Worm (Caenorhabditis elegans) whole organism, early embryonic: ENCODE results near the gene unc-17.

Experiments
- ama-1 ChIP-seq: fragments of 150-350 bp; optimal IDR thresholded peaks from 2 replicates; lab custom pipeline; 2014
- ceh-36 ChIP-seq: sonication (generic microtip); optimal IDR thresholded peaks from 2 replicates; lab custom pipeline; 2016; ENCODE audit warnings: missing genetic modification characterization, inconsistent platforms, missing compliant biosample characterization
- ets-7 ChIP-seq: sonication (generic microtip); optimal IDR thresholded peaks from 2 replicates; lab custom pipeline; 2016; ENCODE audit warnings: missing genotype, missing genetic modification characterization, missing compliant biosample characterization
- hmg-4 ChIP-seq: fragments of 200-800 bp; sonication (Bioruptor generic); optimal IDR thresholded peaks from 2 replicates; lab custom pipeline; 2018; ENCODE audit warnings: mild to moderate bottlenecking, missing genetic modification characterization, missing compliant biosample characterization
- pes-1 ChIP-seq: fragments of 200-800 bp; sonication (Bioruptor generic); IDR thresholded peaks from 2 replicates; pipeline ENCODE4 v1.3.6; 2022; ENCODE audit warnings: missing genetic modification reagents, missing genetic modification characterization, missing compliant biosample characterization
- scrt-1 ChIP-seq: fragments of 200-800 bp; sonication (Bioruptor generic); IDR thresholded peaks from 2 replicates; pipeline ENCODE4 v1.3.6; 2022; ENCODE audit warnings: missing genetic modification characterization, missing compliant biosample characterization
- tbx-11 ChIP-seq: fragments of 200-800 bp; sonication (Bioruptor generic); IDR thresholded peaks from 2 replicates; pipeline ENCODE4 v1.3.6; 2022; ENCODE audit warnings: missing genetic modification characterization, missing compliant biosample characterization

ce11 chrIV:3597356-3597755, 27.1 kb downstream of the unc-17 start:
- no peak for TF ChIP-seq ama-1 (lab: Kevin White, UChicago)
- TF ChIP-seq hmg-4 (GFP tag; lab: Kevin White, UChicago): no peak
- TF ChIP-seq ets-7 (tag; lab: Kevin White, UChicago): no peak
- TF ChIP-seq scrt-1 (GFP tag; lab: Robert Waterston, UW): no peak
- no peak for TF ChIP-seq tbx-11 (GFP tag; lab: Robert Waterston, UW)
- no peak for TF ChIP-seq pes-1 (GFP tag; lab: Robert Waterston, UW)
- no peak for TF ChIP-seq ceh-36 (tag; lab: Kevin White, UChicago)
